Worm (Caenorhabditis elegans) whole organism, young adult: Measurements from ENCODE around the gene Y49G5A.1.

Source experiments
- B0261.1 ChIP-seq: sonication (generic microtip); optimal IDR thresholded peaks from 2 replicates; lab custom pipeline; 2016; ENCODE audit warnings: mild to moderate bottlenecking, missing genetic modification characterization, moderate library complexity, missing compliant biosample characterization
- B0336.3 ChIP-seq: fragments of 200-800 bp; sonication (Bioruptor generic); IDR thresholded peaks from 2 replicates; pipeline ENCODE4 v1.3.6; 2022; ENCODE audit warnings: missing genetic modification characterization, missing compliant biosample characterization
- D2030.7 ChIP-seq: fragments of 200-800 bp; sonication (Bioruptor generic); IDR thresholded peaks from 2 replicates; pipeline ENCODE4 v1.3.6; 2022; ENCODE audit warnings: missing genetic modification reagents, missing genetic modification characterization, missing compliant biosample characterization
- F33H1.4 ChIP-seq: fragments of 200-800 bp; sonication (Bioruptor generic); IDR thresholded peaks from 2 replicates; pipeline ENCODE4 v1.3.6; 2022; ENCODE audit warnings: missing genetic modification reagents, missing genetic modification characterization, missing compliant biosample characterization
- F49E8.2 ChIP-seq: sonication (generic microtip); optimal IDR thresholded peaks from 3 replicates; lab custom pipeline; 2017; ENCODE audit warnings: missing genetic modification characterization, mild to moderate bottlenecking, missing compliant biosample characterization, antibody characterized with exemption, moderate library complexity; ENCODE audit not compliant: insufficient read depth
- F52B5.7 ChIP-seq: sonication (generic microtip); optimal IDR thresholded peaks from 2 replicates; lab custom pipeline; 2016; ENCODE audit warnings: mild to moderate bottlenecking, missing genetic modification characterization, missing compliant biosample characterization
- F55B11.4 ChIP-seq: sonication (generic microtip); optimal IDR thresholded peaks from 2 replicates; lab custom pipeline; 2016; ENCODE audit warnings: missing compliant biosample characterization, missing genetic modification characterization, borderline replicate concordance; ENCODE audit not compliant: insufficient read depth
- F57A8.1 ChIP-seq: fragments of 200-800 bp; sonication (Bioruptor generic); optimal IDR thresholded peaks from 2 replicates; lab custom pipeline; 2018; ENCODE audit warnings: mild to moderate bottlenecking, missing genetic modification characterization, moderate library complexity, missing compliant biosample characterization
- Y53G8AR.9 ChIP-seq: fragments of 200-800 bp; sonication (Bioruptor generic); conservative IDR thresholded peaks from 2 replicates; pipeline ENCODE4 v1.3.6; 2022; ENCODE audit warnings: missing genetic modification reagents, missing genetic modification characterization, missing compliant biosample characterization
- Y56A3A.18 ChIP-seq: fragments of 200-800 bp; sonication (Bioruptor generic); IDR thresholded peaks from 2 replicates; pipeline ENCODE4 v1.3.6; 2022; ENCODE audit warnings: missing genetic modification reagents, missing genetic modification characterization, missing compliant biosample characterization
- Y95B8A.8 ChIP-seq: fragments of 200-800 bp; sonication (Bioruptor generic); IDR thresholded peaks from 2 replicates; pipeline ENCODE4 v1.3.6; 2022; ENCODE audit warnings: missing genetic modification reagents, missing genetic modification characterization, missing compliant biosample characterization
- athp-1 ChIP-seq: sonication (generic microtip); optimal IDR thresholded peaks from 2 replicates; lab custom pipeline; 2017; ENCODE audit warnings: mild to moderate bottlenecking, missing genetic modification characterization, missing compliant biosample characterization
- attf-6 ChIP-seq: fragments of 200-800 bp; sonication (Bioruptor generic); IDR thresholded peaks from 2 replicates; pipeline ENCODE4 v1.3.6; 2022; ENCODE audit warnings: missing genetic modification reagents, missing genetic modification characterization, missing compliant biosample characterization
- bed-2 ChIP-seq: fragments of 200-800 bp; sonication (Bioruptor generic); IDR thresholded peaks from 2 replicates; pipeline ENCODE4 v1.3.6; 2022; ENCODE audit warnings: missing genetic modification reagents, missing genetic modification characterization, missing compliant biosample characterization
- cebp-1 ChIP-seq, 2 experiments: fragments of 200-800 bp in 1 of 2; sonication (Bioruptor generic) in 1 of 2; sonication (generic microtip) in 1 of 2; IDR thresholded peaks in 1 of 2; optimal IDR thresholded peaks in 1 of 2; 2 replicates each; pipeline versions ENCODE4 v1.3.6 to Lab custom; 2017 to 2022; ENCODE audit warnings: missing compliant biosample characterization in 2 of 2, missing genetic modification characterization in 2 of 2, mild to moderate bottlenecking in 1 of 2, missing genetic modification reagents in 1 of 2, moderate library complexity in 1 of 2
- ceh-79 ChIP-seq: sonication (generic microtip); optimal IDR thresholded peaks from 2 replicates; lab custom pipeline; 2017; ENCODE audit warnings: mild to moderate bottlenecking, missing genetic modification characterization, missing compliant biosample characterization
- ceh-91 ChIP-seq: fragments of 200-800 bp; sonication (Bioruptor generic); IDR thresholded peaks from 2 replicates; pipeline ENCODE4 v1.3.6; 2022; ENCODE audit warnings: missing genetic modification reagents, missing genetic modification characterization, missing compliant biosample characterization
- die-1 ChIP-seq: sonication (generic microtip); optimal IDR thresholded peaks from 2 replicates; lab custom pipeline; 2016; ENCODE audit warnings: missing genotype, mild to moderate bottlenecking, missing genetic modification characterization, missing compliant biosample characterization
- dox-1 ChIP-seq: fragments of 200-800 bp; sonication (Bioruptor generic); IDR thresholded peaks from 2 replicates; pipeline ENCODE4 v1.3.6; 2022; ENCODE audit warnings: missing genetic modification reagents, missing genetic modification characterization, missing compliant biosample characterization
- egl-44 ChIP-seq: fragments of 200-800 bp; sonication (Bioruptor generic); IDR thresholded peaks from 2 replicates; pipeline ENCODE4 v1.3.6; 2022; ENCODE audit warnings: missing genetic modification reagents, missing genetic modification characterization, missing compliant biosample characterization
- ets-4 ChIP-seq: fragments of 200-800 bp; sonication (Bioruptor generic); optimal IDR thresholded peaks from 2 replicates; lab custom pipeline; 2018; ENCODE audit warnings: mild to moderate bottlenecking, missing genetic modification characterization, missing compliant biosample characterization
- fkh-3 ChIP-seq: sonication (generic microtip); optimal IDR thresholded peaks from 2 replicates; lab custom pipeline; 2016; ENCODE audit warnings: mild to moderate bottlenecking, missing genetic modification characterization, missing compliant biosample characterization
- hlh-12 ChIP-seq: sonication (generic microtip); optimal IDR thresholded peaks from 2 replicates; lab custom pipeline; 2016; ENCODE audit warnings: missing genetic modification characterization, missing compliant biosample characterization
- hmg-20 ChIP-seq: fragments of 200-800 bp; sonication (Bioruptor generic); IDR thresholded peaks from 2 replicates; pipeline ENCODE4 v1.3.6; 2022; ENCODE audit warnings: missing genetic modification reagents, missing genetic modification characterization, missing compliant biosample characterization
- hrde-1 ChIP-seq: sonication (generic microtip); optimal IDR thresholded peaks from 2 replicates; lab custom pipeline; 2016; ENCODE audit warnings: missing genetic modification characterization, mild to moderate bottlenecking, missing compliant biosample characterization, moderate library complexity, missing genotype, missing genetic modification reagents, borderline replicate concordance
- lag-1 ChIP-seq: fragments of 200-800 bp; sonication (Bioruptor generic); IDR thresholded peaks from 2 replicates; pipeline ENCODE4 v1.3.6; 2022; ENCODE audit warnings: missing genetic modification reagents, missing genetic modification characterization, missing compliant biosample characterization
- lin-35 ChIP-seq, 3 experiments: fragments of 150-350 bp in 2 of 3; sonication (generic microtip) in 1 of 3; optimal IDR thresholded peaks; 2 replicates each; lab custom pipeline; 2014 to 2018; ENCODE audit warnings: missing biosample characterization in 3 of 3, missing genetic modification characterization in 3 of 3, missing genetic modification reagents in 3 of 3
- lin-54 ChIP-seq: fragments of 200-800 bp; sonication (Bioruptor generic); optimal IDR thresholded peaks from 2 replicates; lab custom pipeline; 2018; ENCODE audit warnings: mild to moderate bottlenecking, missing genetic modification characterization, missing compliant biosample characterization
- lsl-1 ChIP-seq: fragments of 200-800 bp; sonication (Bioruptor generic); optimal IDR thresholded peaks from 2 replicates; lab custom pipeline; 2018; ENCODE audit warnings: mild to moderate bottlenecking, missing genetic modification characterization, moderate library complexity, missing compliant biosample characterization
- madf-6 ChIP-seq: fragments of 200-800 bp; sonication (Bioruptor generic); IDR thresholded peaks from 2 replicates; pipeline ENCODE4 v1.3.6; 2022; ENCODE audit warnings: missing genetic modification reagents, missing genetic modification characterization, missing compliant biosample characterization
- nfyb-1 ChIP-seq: fragments of 200-800 bp; sonication (Bioruptor generic); IDR thresholded peaks from 2 replicates; pipeline ENCODE4 v1.3.6; 2022; ENCODE audit warnings: missing genetic modification reagents, missing genetic modification characterization, missing compliant biosample characterization
- nhr-179 ChIP-seq: sonication (generic microtip); optimal IDR thresholded peaks from 2 replicates; lab custom pipeline; 2016; ENCODE audit warnings: mild to moderate bottlenecking, missing genetic modification characterization, missing compliant biosample characterization
- nhr-27 ChIP-seq: fragments of 200-800 bp; sonication (Bioruptor generic); optimal IDR thresholded peaks from 2 replicates; lab custom pipeline; 2018; ENCODE audit warnings: mild to moderate bottlenecking, missing genetic modification characterization, moderate library complexity, missing compliant biosample characterization
- rec-8 ChIP-seq, 2 experiments: sonication (generic microtip); optimal IDR thresholded peaks; 2 replicates each; lab custom pipeline; 2016; ENCODE audit warnings: mild to moderate bottlenecking in 2 of 2, missing genetic modification characterization in 2 of 2, missing genetic modification reagents in 2 of 2, missing genotype in 2 of 2, missing biosample characterization in 1 of 2, missing compliant biosample characterization in 1 of 2, moderate library complexity in 1 of 2
- repo-1 ChIP-seq: sonication (generic microtip); optimal IDR thresholded peaks from 2 replicates; lab custom pipeline; 2017; ENCODE audit warnings: mild to moderate bottlenecking, missing genetic modification characterization, missing compliant biosample characterization
- snpc-1.3 ChIP-seq: sonication (generic microtip); optimal IDR thresholded peaks from 2 replicates; lab custom pipeline; 2017; ENCODE audit warnings: missing genetic modification characterization, mild to moderate bottlenecking, missing compliant biosample characterization, antibody characterized with exemption, moderate library complexity, missing genotype, missing genetic modification reagents; ENCODE audit not compliant: insufficient read depth
- sptf-2 ChIP-seq: fragments of 200-800 bp; sonication (Bioruptor generic); optimal IDR thresholded peaks from 2 replicates; lab custom pipeline; 2018; ENCODE audit warnings: mild to moderate bottlenecking, missing genetic modification characterization, missing compliant biosample characterization
- tbp1 ChIP-seq: fragments of 200-800 bp; sonication (Bioruptor generic); optimal IDR thresholded peaks from 2 replicates; lab custom pipeline; 2018; ENCODE audit warnings: mild to moderate bottlenecking, missing genetic modification characterization, missing compliant biosample characterization
- tlf-1 ChIP-seq: fragments of 200-800 bp; sonication (Bioruptor generic); optimal IDR thresholded peaks from 2 replicates; lab custom pipeline; 2018; ENCODE audit warnings: mild to moderate bottlenecking, missing genetic modification characterization, missing compliant biosample characterization
- unc-130 ChIP-seq: sonication (generic microtip); optimal IDR thresholded peaks from 2 replicates; lab custom pipeline; 2016; ENCODE audit warnings: missing genetic modification reagents, missing genetic modification characterization, missing compliant biosample characterization
- ztf-22 ChIP-seq: fragments of 200-800 bp; sonication (Bioruptor generic); optimal IDR thresholded peaks from 2 replicates; lab custom pipeline; 2018; ENCODE audit warnings: mild to moderate bottlenecking, missing genetic modification characterization, moderate library complexity, missing compliant biosample characterization

Y49G5A.1 gene

ce11 chrV:5284270-5284980 lies 2.7 kb downstream of the Y49G5A.1 start:
- TF ChIP-seq nhr-27 (tag; lab: Kevin White, UChicago) (peak; percentile 51), fkh-3 (peak; percentile 57), F57A8.1 (GFP tag; lab: Kevin White, UChicago) (peak; percentile 52), athp-1 (peak; percentile 10), nhr-179 (tag; lab: Kevin White, UChicago) (peak; percentile 15), ztf-22 (GFP tag; lab: Kevin White, UChicago) (peak; percentile 80), hlh-12 (tag; lab: Kevin White, UChicago) (peak; percentile 58), F55B11.4 (peak; percentile 42), ceh-79 (tag; lab: Kevin White, UChicago) (peak; percentile 72), lin-54 (GFP tag; lab: Kevin White, UChicago) (peak; percentile 5), ets-4 (GFP tag; lab: Kevin White, UChicago) (peak; percentile 76), rec-8 (tag; optimal IDR thresholded peaks at IDR 0.05; lab: Kevin White, UChicago) (peak; percentile 3 to 18), sptf-2 (peak; percentile 61), die-1 (tag; lab: Kevin White, UChicago) (peak; percentile 48)

DNA sequence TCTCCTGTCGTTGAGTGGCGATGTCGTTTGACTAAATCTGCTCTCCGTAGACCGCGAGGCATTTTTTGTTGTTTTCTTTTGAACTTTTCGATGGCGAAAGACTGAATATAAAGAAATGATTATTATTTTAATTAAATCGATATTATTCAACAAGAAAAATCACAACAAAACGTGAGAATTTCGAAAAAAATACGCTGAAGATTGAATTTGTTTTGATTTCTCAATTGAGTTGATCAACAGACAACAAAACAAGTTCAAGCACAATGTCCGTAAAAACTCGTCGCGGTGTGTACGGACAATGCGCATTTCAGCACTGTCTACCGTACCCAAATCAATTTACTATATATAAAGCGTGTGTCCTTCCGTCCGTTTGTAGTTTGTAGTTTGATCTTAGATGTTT lies 9.2 kb downstream of the Y49G5A.1 start, which contains the start of gene B0238.9:
Gene B0238.9, minus strand, starts transcription at position 101 of the 400 bp plus-strand sequence.
- TF ChIP-seq ceh-91 (no peak), bed-2 (GFP tag; lab: Robert Waterston, UW) (no peak), unc-130 (GFP tag; lab: Kevin White, UChicago) (no peak), F49E8.2 (no peak), lsl-1 (GFP tag; lab: Kevin White, UChicago) (peak; percentile 26), tbp1 (no peak), lag-1 (no peak), nfyb-1 (no peak)

DNA sequence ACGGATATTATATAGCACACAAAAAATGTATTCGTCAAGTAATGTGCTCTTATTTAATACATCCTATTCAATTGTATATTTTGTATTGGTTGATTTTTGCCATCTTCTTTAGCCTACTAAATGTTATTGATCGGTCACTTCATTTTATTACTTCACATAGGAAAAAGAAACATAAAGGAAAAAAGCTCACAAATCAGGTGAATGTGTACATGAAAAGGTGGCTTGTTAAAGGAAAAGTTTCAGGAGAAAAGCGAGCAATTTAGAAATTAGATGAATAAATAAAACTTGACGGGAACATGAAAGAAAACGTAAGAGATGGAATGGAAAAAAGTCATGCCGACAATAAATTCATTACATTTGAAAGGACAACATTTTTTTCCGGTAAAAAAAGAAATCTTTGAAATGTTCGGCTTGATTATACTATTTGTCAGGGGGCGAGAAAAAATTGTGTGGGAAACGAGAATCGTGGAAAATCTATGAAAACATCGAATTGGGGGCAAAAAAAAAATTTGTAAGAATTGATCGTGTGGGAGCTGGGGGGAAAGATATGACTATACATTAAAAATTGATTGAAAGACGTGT lies 11.7 kb downstream of the Y49G5A.1 start:
- TF ChIP-seq attf-6 (GFP tag; lab: Robert Waterston, UW) = 0 out of 2 replicates have a peak, but pooled peaks have one; percentile 47
- TF ChIP-seq F33H1.4 (GFP tag; lab: Robert Waterston, UW) = peak; percentile 26
- 0 out of 2 replicates have a peak, but pooled peaks have one; percentile 9 for TF ChIP-seq D2030.7 (GFP tag; lab: Robert Waterston, UW)
- peak in 1 of 2 experiments; percentile 29 for TF ChIP-seq rec-8 (tag; optimal IDR thresholded peaks at IDR 0.05; lab: Kevin White, UChicago)
- 0 out of 2 replicates have a peak, but pooled peaks have one; percentile 12 for TF ChIP-seq Y56A3A.18 (GFP tag; lab: Robert Waterston, UW)
- peak; percentile 5 for TF ChIP-seq tlf-1 (GFP tag; lab: Kevin White, UChicago)
- TF ChIP-seq tbp1 = peak; percentile 29
- TF ChIP-seq snpc-1.3 (tag; lab: Kevin White, UChicago) = peak; percentile 54
- no peak for TF ChIP-seq B0261.1
- no peak for TF ChIP-seq dox-1 (GFP tag; lab: Robert Waterston, UW)
- peak; percentile 41 for TF ChIP-seq F52B5.7 (tag; lab: Kevin White, UChicago)
- peak; percentile 82 for TF ChIP-seq repo-1 (tag; lab: Kevin White, UChicago)
- peak; percentile 63; the same call in 1 of the 2 replicates for TF ChIP-seq Y53G8AR.9 (GFP tag; lab: Robert Waterston, UW)
- TF ChIP-seq egl-44 = no peak
- peak; percentile 58 for TF ChIP-seq madf-6 (GFP tag; lab: Robert Waterston, UW)
- peak; percentile 33 for TF ChIP-seq lin-54 (GFP tag; lab: Kevin White, UChicago)
- no peak for TF ChIP-seq cebp-1 (GFP tag; IDR thresholded peaks at IDR 0.05; lab: Robert Waterston, UW)
- peak; percentile 58 for TF ChIP-seq cebp-1 (tag; optimal IDR thresholded peaks at IDR 0.05; lab: Kevin White, UChicago)
- no peak for TF ChIP-seq ets-4 (GFP tag; lab: Kevin White, UChicago)
- TF ChIP-seq hrde-1 = peak; percentile 42
- TF ChIP-seq B0336.3 (GFP tag; lab: Robert Waterston, UW) = 0 out of 2 replicates have a peak, but pooled peaks have one; percentile 34
- TF ChIP-seq athp-1 = peak; percentile 52
- TF ChIP-seq die-1 (tag; lab: Kevin White, UChicago) = peak; percentile 38
- TF ChIP-seq Y95B8A.8 (GFP tag; lab: Robert Waterston, UW) = no peak
- peak; percentile 46 for TF ChIP-seq fkh-3
- no peak for TF ChIP-seq hmg-20 (GFP tag; lab: Robert Waterston, UW)
- peak in 1 of 3 experiments; percentile 64 for TF ChIP-seq lin-35 (GFP tag; optimal IDR thresholded peaks at IDR 0.05; lab: Kevin White, UChicago)
- peak; percentile 52 for TF ChIP-seq F49E8.2
